Fruit fly (Drosophila melanogaster): ENCODE results near the gene CG32603.
A peak's percentile ranks its signal among the peaks of the same experiment; 100 is the strongest.

Gene CG32603

DNA sequence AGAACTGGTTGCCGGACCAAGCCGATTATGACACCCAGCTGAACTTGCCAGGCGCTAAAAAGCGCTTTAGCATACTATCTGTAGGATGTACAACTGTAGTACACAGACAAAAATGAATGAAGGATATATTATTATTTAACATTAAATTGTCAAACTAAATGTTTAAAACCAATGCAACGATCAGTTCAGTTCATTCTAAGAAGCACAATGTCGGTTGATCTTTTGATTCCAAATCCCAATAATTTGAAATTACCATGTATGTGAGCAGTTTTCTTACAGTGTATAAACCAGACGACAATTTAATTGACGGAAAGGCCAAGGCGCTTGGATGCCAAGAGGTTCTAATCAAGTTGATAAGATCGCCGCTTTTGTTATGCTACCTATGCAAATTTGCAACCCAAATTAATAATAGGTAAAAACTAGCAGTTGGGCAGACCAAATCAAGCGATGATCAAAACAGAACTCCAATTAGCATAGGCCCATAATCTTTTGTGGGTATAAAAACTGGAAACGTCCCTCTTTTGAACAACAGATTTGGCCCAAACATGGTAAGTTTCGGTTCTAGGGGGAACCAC, 15.2 kb upstream of the CG32603 start, which contains the start of gene CG12480 (continued):
- TF ChIP-seq Drgx (GFP tag; IDR thresholded peaks at IDR 0.05) (0 out of 2 replicates have a peak, but pooled peaks have one; percentile 15), CG11504 (tag; optimal IDR thresholded peaks at IDR 0.05) (peak; percentile 27), CG2875 (GFP tag; optimal IDR thresholded peaks at IDR 0.05) (no peak), CG4730 (GFP tag; IDR thresholded peaks at IDR 0.05) (no peak), sisA (GFP tag; IDR thresholded peaks at IDR 0.05) (no peak), caup (GFP tag; optimal IDR thresholded peaks at IDR 0.05; ENCODE audit: severe bottlenecking) (peak; percentile 72), Dek (tag; optimal IDR thresholded peaks at IDR 0.05) (peak; percentile 55), rib (GFP tag; IDR thresholded peaks at IDR 0.05) (0 out of 2 replicates have a peak, but pooled peaks have one; percentile 55), cas (GFP tag; IDR thresholded peaks at IDR 0.05) (peak; percentile 54; the same call in 1 of the 2 replicates), ac (GFP tag; optimal IDR thresholded peaks at IDR 0.05) (no peak), CG8388 (GFP tag; optimal IDR thresholded peaks at IDR 0.05) (no peak), CG16815 (GFP tag; optimal IDR thresholded peaks at IDR 0.05) (peak; percentile 9), Meics (GFP tag; optimal IDR thresholded peaks at IDR 0.05) (peak; percentile 73), tap (tag; optimal IDR thresholded peaks at IDR 0.05) (no peak), CG2889 (GFP tag; IDR thresholded peaks at IDR 0.05) (no peak), amos (GFP tag; IDR thresholded peaks at IDR 0.05; ENCODE audit: partially characterized antibody) (no peak), wek (GFP tag; optimal IDR thresholded peaks at IDR 0.05) (no peak), ewg (GFP tag; optimal IDR thresholded peaks at IDR 0.05) (no peak), lbe (GFP tag; optimal IDR thresholded peaks at IDR 0.05) (no peak), CG17361 (GFP tag; IDR thresholded peaks at IDR 0.05) (0 out of 3 replicates have a peak, but pooled peaks have one; percentile 16), H2.0 (GFP tag; IDR thresholded peaks at IDR 0.05) (no peak), CG12659 (GFP tag; optimal IDR thresholded peaks at IDR 0.05) (peak; percentile 16), CG12769 (tag; optimal IDR thresholded peaks at IDR 0.05) (peak; percentile 77), CG17186 (GFP tag; optimal IDR thresholded peaks at IDR 0.05) (no peak), btn (GFP tag; optimal IDR thresholded peaks at IDR 0.05) (no peak), schlank (tag; optimal IDR thresholded peaks at IDR 0.05) (peak; percentile 55), CG30431 (GFP tag; optimal IDR thresholded peaks at IDR 0.05) (no peak), CG15696 (tag; optimal IDR thresholded peaks at IDR 0.05) (no peak), ham (GFP tag; IDR thresholded peaks at IDR 0.05) (no peak), tio (GFP tag; optimal IDR thresholded peaks at IDR 0.05) (peak; percentile 16), Dll (GFP tag; IDR thresholded peaks at IDR 0.05; ENCODE audit: partially characterized antibody) (no peak), dmrt11E (tag; optimal IDR thresholded peaks at IDR 0.05) (no peak), luna (GFP tag; optimal IDR thresholded peaks at IDR 0.05) (no peak), Pdp1 (GFP tag; optimal IDR thresholded peaks at IDR 0.05) (peak in 1 of 2 experiments; percentile 43), CG3163 (GFP tag; optimal IDR thresholded peaks at IDR 0.05) (no peak), Ada2b (GFP tag; IDR thresholded peaks at IDR 0.05) (peak; percentile 20; the same call in 1 of the 2 replicates), gsb (GFP tag; IDR thresholded peaks at IDR 0.05) (peak; percentile 64), al (GFP tag; IDR thresholded peaks at IDR 0.05) (peak; percentile 82), ttk (GFP tag; IDR thresholded peaks at IDR 0.05) (no peak), CG17359 (tag; optimal IDR thresholded peaks at IDR 0.05) (peak; percentile 1), ranshi (GFP tag; IDR thresholded peaks at IDR 0.05) (peak; percentile 55; the same call in 1 of the 2 replicates), pan (optimal IDR thresholded peaks at IDR 0.05) (no peak), pan (GFP tag; optimal IDR thresholded peaks at IDR 0.05 in 1 of 2, IDR thresholded peaks at IDR 0.05 in 1 of 2) (peak in 1 of 2 experiments; percentile 9), CG13624 (GFP tag; optimal IDR thresholded peaks at IDR 0.05) (peak; percentile 51), CG10959 (GFP tag; IDR thresholded peaks at IDR 0.05) (no peak), CG7357 (GFP tag; IDR thresholded peaks at IDR 0.05) (no peak), Myb (GFP tag; optimal IDR thresholded peaks at IDR 0.05) (no peak), sob (GFP tag; IDR thresholded peaks at IDR 0.05) (peak; percentile 53; the same call in 1 of the 2 replicates), ken (GFP tag; IDR thresholded peaks at IDR 0.05) (no peak), row (GFP tag; IDR thresholded peaks at IDR 0.05) (peak; percentile 57)
